Worm (Caenorhabditis elegans) whole organism, midembryonic: ENCODE data around the gene T06E4.5.

Experiments used
- T22C8.4 ChIP-seq: fragments of 200-800 bp; sonication (Bioruptor generic); IDR thresholded peaks from 2 replicates; pipeline ENCODE4 v1.3.6; 2022; ENCODE audit warnings: missing genetic modification characterization, missing compliant biosample characterization
- klf-2 ChIP-seq: fragments of 200-800 bp; sonication (Bioruptor generic); conservative IDR thresholded peaks from 2 replicates; pipeline ENCODE4 v1.3.6; 2022; ENCODE audit warnings: missing genetic modification reagents, missing genetic modification characterization, missing compliant biosample characterization
- ref-1 ChIP-seq: fragments of 200-800 bp; sonication (Bioruptor generic); conservative IDR thresholded peaks from 2 replicates; pipeline ENCODE4 v1.3.6; 2022; ENCODE audit warnings: missing genetic modification reagents, missing genetic modification characterization, missing compliant biosample characterization
- ztf-23 ChIP-seq: fragments of 200-800 bp; sonication (Bioruptor generic); IDR thresholded peaks from 2 replicates; pipeline ENCODE4 v1.3.6; 2022; ENCODE audit warnings: missing genetic modification reagents, missing genetic modification characterization, missing compliant biosample characterization
- ztf-29 ChIP-seq: fragments of 200-800 bp; sonication (Bioruptor generic); IDR thresholded peaks from 2 replicates; pipeline ENCODE4 v1.3.6; 2022; ENCODE audit warnings: missing genetic modification reagents, missing genetic modification characterization, missing compliant biosample characterization

- no peak for TF ChIP-seq T22C8.4 (GFP tag; lab: Robert Waterston, UW)
- TF ChIP-seq klf-2 (GFP tag; lab: Robert Waterston, UW), result no peak
- no peak for TF ChIP-seq ztf-29 (GFP tag; lab: Robert Waterston, UW)
- TF ChIP-seq ref-1 (GFP tag; lab: Robert Waterston, UW), result no peak
- TF ChIP-seq ztf-23 (GFP tag; lab: Robert Waterston, UW), result no peak
Measured at ce11 chrV:9609217-9609616, 21.8 kb upstream of the T06E4.5 start.
